Worm (Caenorhabditis elegans) whole organism, young adult: ENCODE measurements around the gene Y57G11A.5.

Experiments
- Y95B8A.8 ChIP-seq: fragments of 200-800 bp; sonication (Bioruptor generic); IDR thresholded peaks from 2 replicates; pipeline ENCODE4 v1.3.6; 2022; ENCODE audit warnings: missing genetic modification reagents, missing genetic modification characterization, missing compliant biosample characterization
- attf-6 ChIP-seq: fragments of 200-800 bp; sonication (Bioruptor generic); IDR thresholded peaks from 2 replicates; pipeline ENCODE4 v1.3.6; 2022; ENCODE audit warnings: missing genetic modification reagents, missing genetic modification characterization, missing compliant biosample characterization
- dox-1 ChIP-seq: fragments of 200-800 bp; sonication (Bioruptor generic); IDR thresholded peaks from 2 replicates; pipeline ENCODE4 v1.3.6; 2022; ENCODE audit warnings: missing genetic modification reagents, missing genetic modification characterization, missing compliant biosample characterization
- efl-1 ChIP-seq: fragments of 150-350 bp; optimal IDR thresholded peaks from 2 replicates; lab custom pipeline; 2014; ENCODE audit warnings: missing biosample characterization, missing genetic modification reagents, missing genetic modification characterization
- lin-35 ChIP-seq, 3 experiments: fragments of 150-350 bp in 2 of 3; sonication (generic microtip) in 1 of 3; optimal IDR thresholded peaks; 2 replicates each; lab custom pipeline; 2014 to 2018; ENCODE audit warnings: missing biosample characterization in 3 of 3, missing genetic modification characterization in 3 of 3, missing genetic modification reagents in 3 of 3
- nfya-1 ChIP-seq: sonication (generic microtip); optimal IDR thresholded peaks from 2 replicates; lab custom pipeline; 2017; ENCODE audit warnings: antibody characterized with exemption, missing compliant biosample characterization, missing genetic modification characterization, borderline replicate concordance; ENCODE audit not compliant: insufficient read depth
- snpc-3.4 ChIP-seq: sonication (generic microtip); optimal IDR thresholded peaks from 2 replicates; lab custom pipeline; 2017; ENCODE audit warnings: missing genetic modification characterization, mild to moderate bottlenecking, missing compliant biosample characterization, antibody characterized with exemption, moderate library complexity, missing genotype, missing genetic modification reagents
- sptf-2 ChIP-seq: fragments of 200-800 bp; sonication (Bioruptor generic); optimal IDR thresholded peaks from 2 replicates; lab custom pipeline; 2018; ENCODE audit warnings: mild to moderate bottlenecking, missing genetic modification characterization, missing compliant biosample characterization
- unc-130 ChIP-seq: sonication (generic microtip); optimal IDR thresholded peaks from 2 replicates; lab custom pipeline; 2016; ENCODE audit warnings: missing genetic modification reagents, missing genetic modification characterization, missing compliant biosample characterization
- ztf-3 ChIP-seq: fragments of 200-800 bp; sonication (Bioruptor generic); optimal IDR thresholded peaks from 2 replicates; lab custom pipeline; 2018; ENCODE audit warnings: mild to moderate bottlenecking, missing genetic modification characterization, missing compliant biosample characterization
- ztf-6 ChIP-seq: fragments of 200-800 bp; sonication (Bioruptor generic); IDR thresholded peaks from 2 replicates; pipeline ENCODE4 v1.3.6; 2022; ENCODE audit warnings: missing genetic modification reagents, missing genetic modification characterization, missing compliant biosample characterization

ce11 chrIV:14523568-14523967 lies 11.3 kb upstream of the Y57G11A.5 start, which contains the start of gene srh-63:
- TF ChIP-seq Y95B8A.8 (GFP tag; lab: Robert Waterston, UW) (no peak), dox-1 (GFP tag; lab: Robert Waterston, UW) (no peak), nfya-1 (no peak), lin-35 (GFP tag; optimal IDR thresholded peaks at IDR 0.05; lab: Kevin White, UChicago) (no peak), attf-6 (GFP tag; lab: Robert Waterston, UW) (no peak), ztf-3 (no peak), sptf-2 (no peak), efl-1 (GFP tag; lab: Kevin White, UChicago) (no peak), unc-130 (GFP tag; lab: Kevin White, UChicago) (no peak), ztf-6 (GFP tag; lab: Robert Waterston, UW) (no peak), snpc-3.4 (tag; lab: Kevin White, UChicago) (no peak)
